Worm (Caenorhabditis elegans) whole organism, late embryonic: Measurements from ENCODE around the gene B0393.9.

Experiments
- C08G9.2 ChIP-seq: sonication (generic microtip); optimal IDR thresholded peaks from 2 replicates; lab custom pipeline; 2016; ENCODE audit warnings: mild to moderate bottlenecking, missing genetic modification characterization, moderate library complexity, missing compliant biosample characterization
- C38D4.7 ChIP-seq: fragments of 200-800 bp; sonication (Bioruptor generic); optimal IDR thresholded peaks from 2 replicates; lab custom pipeline; 2018; ENCODE audit warnings: mild to moderate bottlenecking, missing genetic modification characterization, moderate library complexity, missing compliant biosample characterization
- T23F11.4 ChIP-seq: fragments of 200-800 bp; sonication (Bioruptor generic); optimal IDR thresholded peaks from 2 replicates; lab custom pipeline; 2018; ENCODE audit warnings: mild to moderate bottlenecking, missing genetic modification characterization, missing compliant biosample characterization
- ama-1 ChIP-seq: fragments of 150-350 bp; optimal IDR thresholded peaks from 2 replicates; lab custom pipeline; 2014
- ceh-14 ChIP-seq: sonication (generic microtip); optimal IDR thresholded peaks from 2 replicates; lab custom pipeline; 2016; ENCODE audit warnings: missing genotype, missing genetic modification characterization, missing compliant biosample characterization
- ceh-18 ChIP-seq: sonication (generic microtip); optimal IDR thresholded peaks from 2 replicates; lab custom pipeline; 2016; ENCODE audit warnings: missing genetic modification characterization, missing compliant biosample characterization
- ceh-19 ChIP-seq: fragments of 200-800 bp; sonication (Bioruptor generic); optimal IDR thresholded peaks from 2 replicates; lab custom pipeline; 2018; ENCODE audit warnings: mild to moderate bottlenecking, missing genetic modification characterization, missing compliant biosample characterization
- ceh-2 ChIP-seq: sonication (generic microtip); optimal IDR thresholded peaks from 2 replicates; lab custom pipeline; 2016; ENCODE audit warnings: missing genotype, missing genetic modification characterization, missing compliant biosample characterization
- ceh-31 ChIP-seq: sonication (generic microtip); optimal IDR thresholded peaks from 2 replicates; lab custom pipeline; 2016; ENCODE audit warnings: missing genetic modification characterization, missing compliant biosample characterization
- ceh-34 ChIP-seq: sonication (generic microtip); optimal IDR thresholded peaks from 2 replicates; lab custom pipeline; 2016; ENCODE audit warnings: mild to moderate bottlenecking, missing genetic modification characterization, missing compliant biosample characterization
- ceh-48 ChIP-seq: sonication (generic microtip); optimal IDR thresholded peaks from 2 replicates; lab custom pipeline; 2016; ENCODE audit warnings: missing genetic modification characterization, inconsistent platforms, missing compliant biosample characterization
- ceh-9 ChIP-seq: sonication (generic microtip); optimal IDR thresholded peaks from 2 replicates; lab custom pipeline; 2016; ENCODE audit warnings: mild to moderate bottlenecking, missing genetic modification characterization, inconsistent platforms, missing compliant biosample characterization
- che-1 ChIP-seq: sonication (generic microtip); optimal IDR thresholded peaks from 2 replicates; lab custom pipeline; 2016; ENCODE audit warnings: mild to moderate bottlenecking, missing genetic modification characterization, missing compliant biosample characterization
- dmd-4 ChIP-seq: sonication (generic microtip); optimal IDR thresholded peaks from 2 replicates; lab custom pipeline; 2016; ENCODE audit warnings: borderline replicate concordance, missing genetic modification characterization, missing compliant biosample characterization
- dve-1 ChIP-seq: sonication (generic microtip); optimal IDR thresholded peaks from 2 replicates; lab custom pipeline; 2017; ENCODE audit warnings: antibody characterized with exemption, mild to moderate bottlenecking, missing genetic modification characterization, missing compliant biosample characterization
- elt-2 ChIP-seq: sonication (generic microtip); optimal IDR thresholded peaks from 2 replicates; lab custom pipeline; 2016; ENCODE audit warnings: missing genetic modification reagents, missing genetic modification characterization, missing compliant biosample characterization
- elt-4 ChIP-seq: sonication (generic microtip); optimal IDR thresholded peaks from 2 replicates; lab custom pipeline; 2016; ENCODE audit warnings: missing genetic modification characterization, missing compliant biosample characterization
- ets-4 ChIP-seq: sonication (generic microtip); optimal IDR thresholded peaks from 2 replicates; lab custom pipeline; 2016; ENCODE audit warnings: missing genetic modification characterization, missing compliant biosample characterization
- fax-1 ChIP-seq: sonication (generic microtip); optimal IDR thresholded peaks from 2 replicates; lab custom pipeline; 2016; ENCODE audit warnings: missing genotype, missing genetic modification characterization, missing compliant biosample characterization
- fkh-6 ChIP-seq: sonication (generic microtip); optimal IDR thresholded peaks from 2 replicates; lab custom pipeline; 2016; ENCODE audit warnings: missing genetic modification characterization, missing compliant biosample characterization
- hlh-30 ChIP-seq: sonication (generic microtip); optimal IDR thresholded peaks from 2 replicates; lab custom pipeline; 2017; ENCODE audit warnings: antibody characterized with exemption, missing genetic modification characterization, missing compliant biosample characterization; ENCODE audit not compliant: insufficient read depth
- lin-11 ChIP-seq: fragments of 200-800 bp; sonication (Bioruptor generic); optimal IDR thresholded peaks from 2 replicates; lab custom pipeline; 2018; ENCODE audit warnings: mild to moderate bottlenecking, missing genetic modification characterization, missing compliant biosample characterization
- madf-2 ChIP-seq: sonication (generic microtip); optimal IDR thresholded peaks from 2 replicates; lab custom pipeline; 2017; ENCODE audit warnings: missing genetic modification characterization, missing compliant biosample characterization
- nfya-1 ChIP-seq: sonication (generic microtip); optimal IDR thresholded peaks from 2 replicates; lab custom pipeline; 2017; ENCODE audit warnings: missing genetic modification characterization, mild to moderate bottlenecking, missing compliant biosample characterization, antibody characterized with exemption, moderate library complexity
- pax-1 ChIP-seq: fragments of 150-350 bp; optimal IDR thresholded peaks from 2 replicates; lab custom pipeline; 2014; ENCODE audit warnings: missing biosample characterization, missing genetic modification characterization
- pha-4 ChIP-seq: fragments of 150-350 bp; optimal IDR thresholded peaks from 2 replicates; lab custom pipeline; 2018; ENCODE audit warnings: missing biosample characterization, missing genetic modification reagents, missing genetic modification characterization
- pqm-1 ChIP-seq: sonication (generic microtip); optimal IDR thresholded peaks from 2 replicates; lab custom pipeline; 2016; ENCODE audit warnings: missing genetic modification characterization, missing compliant biosample characterization
- pros-1 ChIP-seq: fragments of 150-350 bp; optimal IDR thresholded peaks from 2 replicates; lab custom pipeline; 2014; ENCODE audit warnings: missing biosample characterization, missing genetic modification reagents, missing genetic modification characterization
- ref-2 ChIP-seq: sonication (generic microtip); optimal IDR thresholded peaks from 2 replicates; lab custom pipeline; 2016; ENCODE audit warnings: missing genetic modification characterization, missing compliant biosample characterization
- rnt-1 ChIP-seq: sonication (generic microtip); optimal IDR thresholded peaks from 2 replicates; lab custom pipeline; 2016; ENCODE audit warnings: missing genetic modification characterization, missing compliant biosample characterization
- sdc-2 ChIP-seq: sonication (generic microtip); optimal IDR thresholded peaks from 2 replicates; lab custom pipeline; 2016; ENCODE audit warnings: missing genotype, missing genetic modification characterization, missing compliant biosample characterization
- sox-2 ChIP-seq: fragments of 200-800 bp; sonication (Bioruptor generic); IDR thresholded peaks from 2 replicates; pipeline ENCODE4 v1.3.6; 2022; ENCODE audit warnings: missing genetic modification reagents, missing genetic modification characterization, missing compliant biosample characterization
- syd-9 ChIP-seq: sonication (generic microtip); optimal IDR thresholded peaks from 2 replicates; lab custom pipeline; 2016; ENCODE audit warnings: mild to moderate bottlenecking, missing genetic modification characterization, moderate library complexity, missing compliant biosample characterization
- tbx-2 ChIP-seq: sonication (generic microtip); optimal IDR thresholded peaks from 2 replicates; lab custom pipeline; 2016; ENCODE audit warnings: missing genetic modification characterization, missing compliant biosample characterization
- tbx-7 ChIP-seq: sonication (generic microtip); optimal IDR thresholded peaks from 2 replicates; lab custom pipeline; 2016; ENCODE audit warnings: missing genotype, missing genetic modification characterization, missing compliant biosample characterization
- ttx-3 ChIP-seq: sonication (generic microtip); optimal IDR thresholded peaks from 2 replicates; lab custom pipeline; 2016; ENCODE audit warnings: missing genetic modification reagents, missing genetic modification characterization, missing compliant biosample characterization
- unc-3 ChIP-seq, 2 experiments: fragments of 200-800 bp in 1 of 2; sonication (Bioruptor generic) in 1 of 2; sonication (generic microtip) in 1 of 2; conservative IDR thresholded peaks in 1 of 2; optimal IDR thresholded peaks in 1 of 2; 2 replicates each; pipeline versions ENCODE4 v1.3.6 to Lab custom; 2016 to 2022; ENCODE audit warnings: missing compliant biosample characterization in 2 of 2, missing genetic modification characterization in 2 of 2, missing genetic modification reagents in 1 of 2
- unc-42 ChIP-seq: sonication (generic microtip); optimal IDR thresholded peaks from 2 replicates; lab custom pipeline; 2016; ENCODE audit warnings: missing genotype, missing genetic modification characterization, missing compliant biosample characterization
- unc-55 ChIP-seq: sonication (generic microtip); optimal IDR thresholded peaks from 2 replicates; lab custom pipeline; 2017; ENCODE audit warnings: missing biosample characterization, missing genetic modification reagents, missing genetic modification characterization
- unc-86 ChIP-seq: sonication (generic microtip); optimal IDR thresholded peaks from 2 replicates; lab custom pipeline; 2016; ENCODE audit warnings: missing genetic modification characterization, missing compliant biosample characterization

B0393.9 gene

ce11 chrIII:4756983-4757382, 23.0 kb downstream of the B0393.9 start, which contains the start of gene fbxl-2 (continued):
- TF ChIP-seq lin-11 (tag; lab: Kevin White, UChicago) (peak; percentile 52), elt-4 (tag; lab: Kevin White, UChicago) (no peak), sox-2 (GFP tag; lab: Robert Waterston, UW) (no peak; the same call in 1 of the 2 replicates), unc-55 (GFP tag; lab: Kevin White, UChicago) (peak; percentile 48), elt-2 (tag; lab: Kevin White, UChicago) (peak; percentile 88), pax-1 (tag; lab: Kevin White, UChicago) (no peak), ama-1 (lab: Kevin White, UChicago) (peak; percentile 36), ttx-3 (tag; lab: Kevin White, UChicago) (peak; percentile 39), ceh-9 (tag; lab: Kevin White, UChicago) (no peak), ceh-18 (tag; lab: Kevin White, UChicago) (peak; percentile 90), che-1 (peak; percentile 48), ceh-19 (GFP tag; lab: Kevin White, UChicago) (peak; percentile 17), unc-42 (peak; percentile 91), fax-1 (peak; percentile 16), T23F11.4 (GFP tag; lab: Kevin White, UChicago) (no peak), sdc-2 (tag; lab: Kevin White, UChicago) (peak; percentile 61), dmd-4 (tag; lab: Kevin White, UChicago) (peak; percentile 44), pros-1 (tag; lab: Kevin White, UChicago) (peak; percentile 36), pha-4 (no peak), C08G9.2 (tag; lab: Kevin White, UChicago) (peak; percentile 36)

ce11 chrIII:4754001-4754561, 25.9 kb downstream of the B0393.9 start, which contains the start of the genes rps-0 and rbg-3:
Gene rps-0, minus strand, starts transcription at chrIII:4754051.
Gene rbg-3, plus strand, starts transcription at chrIII:4754424.
- TF ChIP-seq unc-55 (GFP tag; lab: Kevin White, UChicago) (peak; percentile 57), ceh-31 (tag; lab: Kevin White, UChicago) (peak; percentile 75), pax-1 (tag; lab: Kevin White, UChicago) (peak; percentile 92), elt-2 (tag; lab: Kevin White, UChicago) (peak; percentile 33), ceh-14 (tag; lab: Kevin White, UChicago) (peak; percentile 70), unc-42 (peak; percentile 96), ets-4 (tag; lab: Kevin White, UChicago) (peak; percentile 70), unc-86 (peak; percentile 4), C38D4.7 (GFP tag; lab: Kevin White, UChicago) (no peak), pqm-1 (no peak), ceh-18 (tag; lab: Kevin White, UChicago) (peak; percentile 68), ceh-48 (peak; percentile 9), tbx-7 (tag; lab: Kevin White, UChicago) (peak; percentile 9), dve-1 (tag; lab: Kevin White, UChicago) (peak; percentile 67), hlh-30 (tag; lab: Kevin White, UChicago) (peak; percentile 19), syd-9 (tag; lab: Kevin White, UChicago) (no peak), nfya-1 (tag; lab: Kevin White, UChicago) (peak; percentile 87), ref-2 (tag; lab: Kevin White, UChicago) (peak; percentile 29), tbx-2 (tag; lab: Kevin White, UChicago) (peak; percentile 56), madf-2 (tag; lab: Kevin White, UChicago) (no peak), ceh-2 (tag; lab: Kevin White, UChicago) (peak; percentile 1), ceh-34 (peak; percentile 22), unc-3 (GFP tag; conservative IDR thresholded peaks at IDR 0.05; lab: Robert Waterston, UW) (no peak), unc-3 (tag; optimal IDR thresholded peaks at IDR 0.05; lab: Kevin White, UChicago) (no peak), rnt-1 (tag; lab: Kevin White, UChicago) (peak; percentile 21), ceh-9 (tag; lab: Kevin White, UChicago) (no peak), fkh-6 (tag; lab: Kevin White, UChicago) (no peak)
